Worm (Caenorhabditis elegans): ENCODE results near the gene C12D5.3.

C12D5.3 gene

ce11 chrV:7675904-7676303, at the start of gene C12D5.3:
Gene C12D5.3, plus strand, starts transcription at chrV:7676204.
- no peak for TF ChIP-seq unc-62 (GFP tag; optimal IDR thresholded peaks at IDR 0.05)

- no peak for TF ChIP-seq unc-62 (GFP tag; optimal IDR thresholded peaks at IDR 0.05)
Measured at ce11 chrV:7626550-7626949, 49.5 kb upstream of the C12D5.3 start, which contains the start of gene F07C4.6. Gene F07C4.6, plus strand, starts transcription at chrV:7626850.

DNA sequence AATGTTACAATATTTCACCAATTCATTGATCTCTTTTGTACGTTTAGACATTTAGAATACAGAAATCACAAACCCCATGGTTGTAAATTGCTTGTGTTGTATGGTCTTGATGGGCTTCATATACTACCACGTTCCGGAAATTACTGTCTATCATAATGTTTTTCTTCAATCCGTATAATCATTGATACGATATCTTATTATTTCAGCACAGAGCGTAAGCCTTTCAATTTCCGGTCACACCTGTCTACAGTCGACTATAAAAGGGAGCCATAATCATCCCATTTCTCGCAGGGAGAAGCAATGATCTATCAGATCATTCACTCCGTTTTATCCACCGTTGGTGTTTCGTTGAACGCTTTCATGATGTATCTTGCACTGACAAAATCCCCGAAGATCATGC, 46.5 kb upstream of the C12D5.3 start, which contains the start of gene srd-30:
Gene srd-30 (plus strand): TSS at position 301 of the 400 bp plus-strand sequence.
- no peak for TF ChIP-seq unc-62 (GFP tag; optimal IDR thresholded peaks at IDR 0.05)

ce11 chrV:7631732-7632131, 44.3 kb upstream of the C12D5.3 start, which contains the start of gene srd-25:
Gene srd-25, plus strand, starts transcription at chrV:7632032.
- TF ChIP-seq unc-62 (GFP tag; optimal IDR thresholded peaks at IDR 0.05): no peak

DNA sequence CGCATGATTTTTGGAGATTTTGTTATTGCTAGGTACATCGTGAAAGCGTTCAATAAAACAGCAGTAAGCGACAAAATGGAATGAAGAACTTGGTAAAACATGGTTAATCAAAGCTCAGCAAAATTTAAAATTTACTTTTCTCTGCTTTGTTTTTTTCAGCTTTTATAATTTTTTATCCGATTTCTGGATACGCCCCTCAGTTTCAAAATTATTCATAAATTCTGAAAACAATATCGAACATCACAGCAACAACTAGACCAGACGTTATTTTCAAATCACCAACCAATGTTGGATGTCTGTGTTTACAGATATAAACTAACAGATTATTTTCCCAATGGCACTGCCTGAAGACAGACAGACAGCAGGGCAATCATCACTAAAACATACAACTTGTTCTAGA, 41.3 kb upstream of the C12D5.3 start, which contains the start of gene srd-31:
Gene srd-31 (minus strand): TSS at position 101 of the 400 bp plus-strand sequence.
- TF ChIP-seq unc-62 (GFP tag; optimal IDR thresholded peaks at IDR 0.05): no peak

DNA sequence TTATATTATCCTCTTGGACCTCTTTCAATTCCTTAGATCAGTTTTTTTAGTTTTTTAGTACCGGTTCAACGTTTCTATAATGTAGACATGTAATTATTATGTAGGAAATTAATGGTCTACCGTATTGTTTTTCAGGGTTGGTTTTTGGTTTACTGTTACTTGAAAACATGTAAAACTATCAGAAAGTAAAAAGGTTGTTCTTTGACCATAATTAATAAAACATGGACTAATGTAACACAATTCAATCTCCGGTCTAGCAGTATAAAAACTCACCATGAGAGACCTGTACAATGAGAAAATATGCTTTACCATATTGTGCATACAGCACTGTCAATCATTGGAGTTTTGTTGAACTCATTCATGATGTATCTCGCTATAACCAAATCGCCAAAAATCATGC, 40.5 kb upstream of the C12D5.3 start, which contains the start of gene srd-29:
Gene srd-29 (plus strand): TSS at position 301 of the 400 bp plus-strand sequence.
- no peak for TF ChIP-seq unc-62 (GFP tag; optimal IDR thresholded peaks at IDR 0.05)

DNA sequence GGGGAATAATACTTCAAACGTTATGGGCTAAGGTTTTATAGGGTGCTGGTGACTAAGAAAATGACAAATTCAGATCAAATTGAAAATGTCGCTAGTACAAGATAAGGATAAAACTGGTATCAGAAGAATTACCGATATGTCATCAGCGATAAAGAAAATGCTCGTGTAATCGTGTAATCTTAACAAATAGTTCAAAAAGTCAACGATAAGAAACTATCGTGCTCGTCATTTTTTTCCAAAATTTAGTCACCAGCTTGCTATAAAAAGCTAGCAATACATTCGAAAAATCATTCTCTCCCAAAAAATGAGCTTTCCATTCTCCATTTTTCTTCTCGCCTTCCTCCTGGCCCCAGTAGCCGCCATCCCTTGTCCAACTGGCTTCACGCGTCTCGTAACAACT, 38.2 kb upstream of the C12D5.3 start, which contains the start of gene clec-45:
Gene clec-45 (plus strand): TSS at position 301 of the 400 bp plus-strand sequence.
- TF ChIP-seq unc-62 (GFP tag; optimal IDR thresholded peaks at IDR 0.05): no peak

- no peak for TF ChIP-seq unc-62 (GFP tag; optimal IDR thresholded peaks at IDR 0.05)
Measured at ce11 chrV:7639356-7639755, 36.6 kb upstream of the C12D5.3 start.

- TF ChIP-seq unc-62 (GFP tag; optimal IDR thresholded peaks at IDR 0.05): no peak
Measured at ce11 chrV:7639787-7640186, 36.2 kb upstream of the C12D5.3 start, which contains the start of gene F07C4.10. Gene F07C4.10, minus strand, starts transcription at chrV:7639887.

DNA sequence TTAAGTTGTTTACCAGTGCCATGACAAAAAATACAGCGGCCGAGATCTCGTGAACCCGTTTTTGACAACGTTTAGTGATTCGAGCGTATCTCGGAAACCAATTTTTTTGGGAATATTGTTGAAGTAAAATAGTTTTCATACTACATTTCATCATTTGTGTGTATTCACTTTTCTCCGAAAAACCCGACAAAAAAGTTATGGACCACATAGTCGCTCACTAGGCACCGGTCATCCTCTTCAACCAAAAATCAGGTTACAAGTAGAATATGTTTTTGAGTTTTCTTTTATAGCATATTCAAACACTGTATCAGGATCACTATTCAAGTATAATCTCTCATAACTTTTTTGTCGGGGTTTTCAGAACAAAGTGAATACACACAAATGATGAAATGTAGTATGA, 34.3 kb upstream of the C12D5.3 start:
- TF ChIP-seq unc-62 (GFP tag; optimal IDR thresholded peaks at IDR 0.05): no peak

DNA sequence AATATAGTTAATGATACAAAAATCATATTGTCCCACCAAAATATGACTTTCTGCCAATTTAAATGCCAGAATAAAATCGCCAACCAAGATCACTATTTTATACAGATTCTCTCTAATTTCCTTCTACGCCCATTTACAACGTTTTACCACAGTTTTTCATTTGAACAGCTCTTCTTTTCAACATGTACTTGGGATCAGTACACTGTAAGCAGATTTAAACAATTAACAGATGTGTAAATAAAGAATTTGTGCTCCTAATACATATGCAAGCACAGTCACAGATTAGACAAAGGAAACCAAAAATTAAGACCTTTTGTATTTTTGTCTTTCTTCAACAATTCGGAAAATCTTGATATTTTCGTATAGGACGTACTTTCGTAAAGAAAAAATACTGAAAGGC, 32.6 kb upstream of the C12D5.3 start, which contains the start of gene F07C4.11:
Gene F07C4.11 (minus strand): TSS at position 101 of the 400 bp plus-strand sequence.
- TF ChIP-seq unc-62 (GFP tag; optimal IDR thresholded peaks at IDR 0.05): no peak

ce11 chrV:7645454-7645853, 30.6 kb upstream of the C12D5.3 start, which contains the start of gene str-47:
Gene str-47, plus strand, starts transcription at chrV:7645754.
- no peak for TF ChIP-seq unc-62 (GFP tag; optimal IDR thresholded peaks at IDR 0.05)

- no peak for TF ChIP-seq unc-62 (GFP tag; optimal IDR thresholded peaks at IDR 0.05)
Measured at ce11 chrV:7647147-7647546, 28.9 kb upstream of the C12D5.3 start.

ce11 chrV:7649963-7650362, 26.0 kb upstream of the C12D5.3 start:
- TF ChIP-seq unc-62 (GFP tag; optimal IDR thresholded peaks at IDR 0.05): no peak

- TF ChIP-seq unc-62 (GFP tag; optimal IDR thresholded peaks at IDR 0.05): no peak
Measured at ce11 chrV:7651757-7652156, 24.2 kb upstream of the C12D5.3 start, which contains the start of gene srh-234. Gene srh-234, minus strand, starts transcription at chrV:7651857.

DNA sequence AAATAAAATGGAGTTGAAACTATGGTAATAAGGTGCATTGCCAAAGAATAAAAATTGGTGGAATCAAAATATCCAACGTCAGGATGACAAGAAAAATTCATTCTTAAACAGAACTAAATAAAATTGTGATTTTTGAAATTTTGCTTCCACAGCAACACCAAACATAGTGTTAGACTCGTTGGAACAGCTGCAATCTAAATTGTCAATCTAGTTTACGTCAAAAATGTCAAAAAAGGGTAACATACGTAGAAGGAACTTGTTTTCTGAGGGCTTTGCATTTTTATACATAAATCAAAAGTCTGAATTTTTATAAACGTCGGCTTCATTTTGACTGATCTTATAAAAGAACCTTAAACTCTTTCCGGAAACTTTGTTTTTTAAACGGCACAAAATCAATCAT, 22.4 kb upstream of the C12D5.3 start, which contains the start of gene srh-200:
Gene srh-200 (minus strand): TSS at position 101 of the 400 bp plus-strand sequence.
- no peak for TF ChIP-seq unc-62 (GFP tag; optimal IDR thresholded peaks at IDR 0.05)

- no peak for TF ChIP-seq unc-62 (GFP tag; optimal IDR thresholded peaks at IDR 0.05)
Measured at ce11 chrV:7667940-7668339, 8.1 kb upstream of the C12D5.3 start, which contains the start of gene C12D5.5. Gene C12D5.5, plus strand, starts transcription at chrV:7668240.
